Worm (Caenorhabditis elegans) whole organism, mixed stage, embryonic: ENCODE data around the gene fipr-19.

Source experiments
- blmp-1 ChIP-seq: fragments of 150-350 bp; optimal IDR thresholded peaks from 2 replicates; lab custom pipeline; 2014; ENCODE audit warnings: missing biosample characterization, missing genetic modification characterization
- ces-1 ChIP-seq: fragments of 150-350 bp; optimal IDR thresholded peaks from 2 replicates; lab custom pipeline; 2014; ENCODE audit warnings: missing biosample characterization, missing genetic modification reagents, missing genetic modification characterization
- lin-13 ChIP-seq: fragments of 150-350 bp; optimal IDR thresholded peaks from 2 replicates; lab custom pipeline; 2014; ENCODE audit warnings: missing biosample characterization, missing genetic modification characterization
- mab-5 ChIP-seq: fragments of 150-350 bp; optimal IDR thresholded peaks from 2 replicates; lab custom pipeline; 2014; ENCODE audit warnings: missing biosample characterization, missing genetic modification characterization
- mep-1 ChIP-seq: fragments of 150-350 bp; optimal IDR thresholded peaks from 2 replicates; lab custom pipeline; 2017; ENCODE audit warnings: missing biosample characterization, missing genetic modification reagents, missing genetic modification characterization, inconsistent platforms
- nhr-12 ChIP-seq: fragments of 150-350 bp; optimal IDR thresholded peaks from 2 replicates; lab custom pipeline; 2014; ENCODE audit warnings: missing biosample characterization, missing genetic modification characterization
- nhr-237 ChIP-seq: fragments of 150-350 bp; optimal IDR thresholded peaks from 2 replicates; lab custom pipeline; 2014; ENCODE audit warnings: missing biosample characterization, missing genetic modification characterization
- nhr-28 ChIP-seq: fragments of 150-350 bp; optimal IDR thresholded peaks from 2 replicates; lab custom pipeline; 2014; ENCODE audit warnings: missing biosample characterization, missing genetic modification characterization
- pha-4 ChIP-seq: fragments of 150-350 bp; optimal IDR thresholded peaks from 2 replicates; lab custom pipeline; 2018; ENCODE audit warnings: missing biosample characterization, missing genetic modification reagents, missing genetic modification characterization
- snpc-4 ChIP-seq: fragments of 150-350 bp; optimal IDR thresholded peaks from 2 replicates; lab custom pipeline; 2014; ENCODE audit warnings: missing biosample characterization, missing genetic modification characterization
- sptf-1 ChIP-seq: sonication (generic microtip); optimal IDR thresholded peaks from 2 replicates; lab custom pipeline; 2017; ENCODE audit warnings: mild to moderate bottlenecking, missing genetic modification characterization, moderate library complexity, missing compliant biosample characterization
- unc-62 ChIP-seq: fragments of 150-350 bp; optimal IDR thresholded peaks from 2 replicates; lab custom pipeline; 2014; ENCODE audit warnings: missing biosample characterization, missing genetic modification reagents, missing genetic modification characterization
- ztf-11 ChIP-seq: fragments of 150-350 bp; optimal IDR thresholded peaks from 2 replicates; lab custom pipeline; 2014; ENCODE audit warnings: missing biosample characterization, missing genetic modification characterization

ce11 chrIII:7484765-7485164, 26.0 kb upstream of the fipr-19 start:
- TF ChIP-seq snpc-4 (no peak), ces-1 (GFP tag; lab: Kevin White, UChicago) (no peak), sptf-1 (no peak), nhr-12 (tag; lab: Kevin White, UChicago) (no peak), unc-62 (GFP tag; lab: Kevin White, UChicago) (no peak), blmp-1 (tag; lab: Kevin White, UChicago) (no peak), ztf-11 (tag; lab: Kevin White, UChicago) (no peak), nhr-237 (tag; lab: Kevin White, UChicago) (no peak), lin-13 (tag; lab: Kevin White, UChicago) (no peak), mep-1 (no peak), mab-5 (tag; lab: Kevin White, UChicago) (no peak), pha-4 (tag; lab: Kevin White, UChicago) (no peak), nhr-28 (tag; lab: Kevin White, UChicago) (no peak)
